5 fruit fly cellular contexts compared by ENCODE assay signal in genomic region chrX:8211094-8211730, dm6.
TF ChIP-seq lines count a peak whose summit lies in the region.

No protein-coding gene starts in this region.

- no peak for TF ChIP-seq CTCF in whole organism, embryonic (GFP tag; optimal IDR thresholded peaks at IDR 0.05; lab: Kevin White, UChicago)

TF ChIP-seq in whole organism, adult, 20 proteins besides CTCF, POLR2A, EP300 and RAD21 (continues in another document):
- TF ChIP-seq Hr96 (GFP tag; optimal IDR thresholded peaks at IDR 0.05; lab: Kevin White, UChicago) (peak; percentile 23), cnc (optimal IDR thresholded peaks at IDR 0.05; lab: Kevin White, UChicago) (no peak), CG1620 (GFP tag; optimal IDR thresholded peaks at IDR 0.05; lab: Kevin White, UChicago) (no peak), pad (GFP tag; optimal IDR thresholded peaks at IDR 0.05; lab: Kevin White, UChicago) (no peak), CG12768 (GFP tag; optimal IDR thresholded peaks at IDR 0.05; lab: Kevin White, UChicago) (peak; percentile 24), CG7101 (tag; optimal IDR thresholded peaks at IDR 0.05; lab: Kevin White, UChicago) (peak; percentile 36), ovo (GFP tag; optimal IDR thresholded peaks at IDR 0.05; lab: Kevin White, UChicago) (no peak), tj (GFP tag; optimal IDR thresholded peaks at IDR 0.05; lab: Kevin White, UChicago) (no peak), CG11617 (GFP tag; optimal IDR thresholded peaks at IDR 0.05; lab: Kevin White, UChicago) (no peak), CG7045 (GFP tag; optimal IDR thresholded peaks at IDR 0.05; lab: Kevin White, UChicago) (peak; percentile 24), toe (GFP tag; optimal IDR thresholded peaks at IDR 0.05; lab: Kevin White, UChicago) (no peak), Mnt (GFP tag; optimal IDR thresholded peaks at IDR 0.05; lab: Kevin White, UChicago) (no peak), CG5204 (GFP tag; optimal IDR thresholded peaks at IDR 0.05; lab: Kevin White, UChicago) (peak; percentile 6), cic (GFP tag; optimal IDR thresholded peaks at IDR 0.05; lab: Kevin White, UChicago) (no peak), CG14711 (tag; optimal IDR thresholded peaks at IDR 0.05; lab: Kevin White, UChicago) (peak; percentile 4), Clk (GFP tag; optimal IDR thresholded peaks at IDR 0.05; lab: Kevin White, UChicago) (peak; percentile 16), kay (GFP tag; lab: Kevin White, UChicago; ENCODE audit: borderline replicate concordance) (no peak), CG33017 (tag; optimal IDR thresholded peaks at IDR 0.05; lab: Kevin White, UChicago) (no peak), Crg-1 (GFP tag; optimal IDR thresholded peaks at IDR 0.05; lab: Kevin White, UChicago) (no peak)

TF ChIP-seq in whole organism, embryonic, 481 proteins besides CTCF, POLR2A, EP300 and RAD21 (continues in another document):
- TF ChIP-seq chm (GFP tag; IDR thresholded peaks at IDR 0.05; lab: Robert Waterston, UW) (0 out of 2 replicates have a peak, but pooled peaks have one; percentile 28), kay (GFP tag; optimal IDR thresholded peaks at IDR 0.05; lab: Kevin White, UChicago) (no peak), CG3726 (GFP tag; IDR thresholded peaks at IDR 0.05; lab: Robert Waterston, UW) (no peak), CG4404 (GFP tag; IDR thresholded peaks at IDR 0.05; lab: Robert Waterston, UW) (peak; percentile 50), CG6689 (GFP tag; IDR thresholded peaks at IDR 0.05; lab: Robert Waterston, UW) (peak; percentile 40; the same call in 1 of the 2 replicates), H15 (GFP tag; IDR thresholded peaks at IDR 0.05; lab: Robert Waterston, UW) (0 out of 3 replicates have a peak, but pooled peaks have one; percentile 24), slbo (GFP tag; IDR thresholded peaks at IDR 0.05; lab: Robert Waterston, UW) (peak; percentile 46; the same call in 1 of the 2 replicates), chif (GFP tag; optimal IDR thresholded peaks at IDR 0.05; lab: Kevin White, UChicago) (peak in 1 of 2 experiments; percentile 16), Dp (GFP tag; optimal IDR thresholded peaks at IDR 0.05; lab: Kevin White, UChicago) (no peak), CG11696 (GFP tag; IDR thresholded peaks at IDR 0.05; lab: Robert Waterston, UW) (peak; percentile 77), Rx (GFP tag; IDR thresholded peaks at IDR 0.05; lab: Robert Waterston, UW) (0 out of 2 replicates have a peak, but pooled peaks have one; percentile 14), CG17359 (tag; optimal IDR thresholded peaks at IDR 0.05; lab: Kevin White, UChicago) (peak; percentile 5), CG11247 (GFP tag; IDR thresholded peaks at IDR 0.05; lab: Robert Waterston, UW) (no peak), YL-1 (GFP tag; optimal IDR thresholded peaks at IDR 0.05; lab: Kevin White, UChicago) (no peak), ci (GFP tag; IDR thresholded peaks at IDR 0.05; lab: Robert Waterston, UW) (0 out of 3 replicates have a peak, but pooled peaks have one; percentile 33), Myb (GFP tag; optimal IDR thresholded peaks at IDR 0.05; lab: Kevin White, UChicago) (no peak), dmrt99B (tag; optimal IDR thresholded peaks at IDR 0.05; lab: Kevin White, UChicago) (peak; percentile 10)

TF ChIP-seq in whole organism, prepupa, 60 proteins besides CTCF, POLR2A, EP300 and RAD21 (continues in another document):
- TF ChIP-seq Lpt (GFP tag; optimal IDR thresholded peaks at IDR 0.05; lab: Kevin White, UChicago) = peak; percentile 58
- TF ChIP-seq CG6163 (GFP tag; IDR thresholded peaks at IDR 0.05; lab: Robert Waterston, UW) = peak; percentile 87
- peak; percentile 65 for TF ChIP-seq acj6 (GFP tag; optimal IDR thresholded peaks at IDR 0.05; lab: Kevin White, UChicago)
- TF ChIP-seq CG6792 (GFP tag; optimal IDR thresholded peaks at IDR 0.05; lab: Kevin White, UChicago) = peak; percentile 64
- TF ChIP-seq CG34406 (GFP tag; optimal IDR thresholded peaks at IDR 0.05; lab: Kevin White, UChicago) = peak; percentile 42
- TF ChIP-seq Eip75B (GFP tag; optimal IDR thresholded peaks at IDR 0.05; lab: Kevin White, UChicago) = peak; percentile 72
- peak; percentile 17 to 75 for TF ChIP-seq salr (GFP tag; optimal IDR thresholded peaks at IDR 0.05; lab: Kevin White, UChicago)
- peak; percentile 70 for TF ChIP-seq Sox14 (GFP tag; optimal IDR thresholded peaks at IDR 0.05; lab: Kevin White, UChicago)
- TF ChIP-seq CG6276 (GFP tag; optimal IDR thresholded peaks at IDR 0.05; lab: Kevin White, UChicago) = peak; percentile 56
- TF ChIP-seq CG10669 (GFP tag; optimal IDR thresholded peaks at IDR 0.05; lab: Kevin White, UChicago) = peak; percentile 84
- peak; percentile 71 for TF ChIP-seq CG9139 (GFP tag; optimal IDR thresholded peaks at IDR 0.05; lab: Kevin White, UChicago)
- peak; percentile 83 for TF ChIP-seq Ets96B (tag; optimal IDR thresholded peaks at IDR 0.05; lab: Kevin White, UChicago)
- peak; percentile 80 to 83 for TF ChIP-seq ss (GFP tag; optimal IDR thresholded peaks at IDR 0.05; lab: Kevin White, UChicago)
- TF ChIP-seq cyc (GFP tag; optimal IDR thresholded peaks at IDR 0.05; lab: Kevin White, UChicago) = peak; percentile 56
- TF ChIP-seq CG6808 (GFP tag; optimal IDR thresholded peaks at IDR 0.05; lab: Kevin White, UChicago) = peak; percentile 84
- peak; percentile 27 for TF ChIP-seq Sox102F (GFP tag; optimal IDR thresholded peaks at IDR 0.05; lab: Kevin White, UChicago)
- TF ChIP-seq Sox15 (GFP tag; optimal IDR thresholded peaks at IDR 0.05; lab: Kevin White, UChicago) = peak; percentile 45
- peak; percentile 48 for TF ChIP-seq CG7368 (GFP tag; optimal IDR thresholded peaks at IDR 0.05; lab: Kevin White, UChicago)
- no peak for TF ChIP-seq Blimp-1 (GFP tag; optimal IDR thresholded peaks at IDR 0.05; lab: Kevin White, UChicago)

TF ChIP-seq in whole organism, pupa, 21 proteins besides CTCF, POLR2A, EP300 and RAD21:
- TF ChIP-seq gl (tag; optimal IDR thresholded peaks at IDR 0.05; lab: Kevin White, UChicago) = peak; percentile 65
- 0 out of 2 replicates have a peak, but pooled peaks have one; percentile 33 for TF ChIP-seq rn (GFP tag; IDR thresholded peaks at IDR 0.05; lab: Robert Waterston, UW)
- peak; percentile 75 for TF ChIP-seq CG14655 (GFP tag; optimal IDR thresholded peaks at IDR 0.05; lab: Kevin White, UChicago)
- peak; percentile 81 for TF ChIP-seq CG15710 (tag; optimal IDR thresholded peaks at IDR 0.05; lab: Kevin White, UChicago)
- TF ChIP-seq CG17806 (tag; optimal IDR thresholded peaks at IDR 0.05; lab: Kevin White, UChicago) = peak; percentile 83
- peak; percentile 61 for TF ChIP-seq CG32121 (GFP tag; IDR thresholded peaks at IDR 0.05; lab: Robert Waterston, UW)
- TF ChIP-seq EcR (GFP tag; optimal IDR thresholded peaks at IDR 0.05; lab: Kevin White, UChicago) = no peak
- peak; percentile 84 for TF ChIP-seq CG4496 (GFP tag; IDR thresholded peaks at IDR 0.05; lab: Robert Waterston, UW)
- TF ChIP-seq Pif1B (GFP tag; optimal IDR thresholded peaks at IDR 0.05; lab: Kevin White, UChicago) = peak; percentile 67
- peak; percentile 80 for TF ChIP-seq CG9948 (tag; optimal IDR thresholded peaks at IDR 0.05; lab: Kevin White, UChicago)
- peak; percentile 57 for TF ChIP-seq Pif1A (GFP tag; optimal IDR thresholded peaks at IDR 0.05; lab: Kevin White, UChicago)
- no peak for TF ChIP-seq CG10348 (GFP tag; IDR thresholded peaks at IDR 0.05; lab: Robert Waterston, UW)
- peak; percentile 83 for TF ChIP-seq CG34367 (tag; optimal IDR thresholded peaks at IDR 0.05; lab: Kevin White, UChicago)
- TF ChIP-seq Ets98B (GFP tag; IDR thresholded peaks at IDR 0.05; lab: Robert Waterston, UW) = peak; percentile 54
- TF ChIP-seq CG8159 (tag; optimal IDR thresholded peaks at IDR 0.05; lab: Kevin White, UChicago) = peak; percentile 87
- TF ChIP-seq CG12605 (GFP tag; IDR thresholded peaks at IDR 0.05; lab: Robert Waterston, UW) = peak; percentile 63
- peak; percentile 61 for TF ChIP-seq Snoo (tag; optimal IDR thresholded peaks at IDR 0.05; lab: Kevin White, UChicago)
- TF ChIP-seq D1 (tag; optimal IDR thresholded peaks at IDR 0.05; lab: Kevin White, UChicago) = no peak
- TF ChIP-seq fd96Ca (GFP tag; IDR thresholded peaks at IDR 0.05; lab: Robert Waterston, UW) = peak; percentile 83
- TF ChIP-seq CG8301 (tag; optimal IDR thresholded peaks at IDR 0.05; lab: Kevin White, UChicago) = peak; percentile 65
- TF ChIP-seq CG13204 (GFP tag; optimal IDR thresholded peaks at IDR 0.05; lab: Kevin White, UChicago) = peak; percentile 69

TF ChIP-seq in whole organism, wandering third instar larva, 38 proteins besides CTCF, POLR2A, EP300 and RAD21 (continues in another document):
- TF ChIP-seq usp (GFP tag; optimal IDR thresholded peaks at IDR 0.05; lab: Kevin White, UChicago) (no peak), foxo (GFP tag; optimal IDR thresholded peaks at IDR 0.05; lab: Kevin White, UChicago) (peak in 1 of 2 experiments; percentile 56), rgr (GFP tag; optimal IDR thresholded peaks at IDR 0.05; lab: Kevin White, UChicago) (peak; percentile 42), jim (GFP tag; optimal IDR thresholded peaks at IDR 0.05; lab: Kevin White, UChicago) (no peak), OdsH (GFP tag; optimal IDR thresholded peaks at IDR 0.05; lab: Kevin White, UChicago) (peak; percentile 14), Jra (GFP tag; optimal IDR thresholded peaks at IDR 0.05; lab: Kevin White, UChicago) (no peak), woc (GFP tag; optimal IDR thresholded peaks at IDR 0.05; lab: Kevin White, UChicago) (peak; percentile 17), sv (GFP tag; optimal IDR thresholded peaks at IDR 0.05; lab: Kevin White, UChicago) (no peak), psq (GFP tag; optimal IDR thresholded peaks at IDR 0.05; lab: Kevin White, UChicago) (peak; percentile 9), dsf (GFP tag; optimal IDR thresholded peaks at IDR 0.05; lab: Kevin White, UChicago; ENCODE audit: borderline replicate concordance) (no peak), N (GFP tag; optimal IDR thresholded peaks at IDR 0.05; lab: Kevin White, UChicago) (no peak), dmrt93B (GFP tag; optimal IDR thresholded peaks at IDR 0.05; lab: Kevin White, UChicago) (peak; percentile 7), fru (GFP tag; optimal IDR thresholded peaks at IDR 0.05; lab: Kevin White, UChicago) (peak; percentile 40), CG9705 (GFP tag; optimal IDR thresholded peaks at IDR 0.05; lab: Kevin White, UChicago) (no peak), Hr83 (GFP tag; optimal IDR thresholded peaks at IDR 0.05; lab: Kevin White, UChicago; ENCODE audit: poor library complexity, severe bottlenecking) (no peak), GATAd (GFP tag; optimal IDR thresholded peaks at IDR 0.05; lab: Kevin White, UChicago) (no peak), dl (GFP tag; optimal IDR thresholded peaks at IDR 0.05; lab: Kevin White, UChicago; ENCODE audit: insufficient read depth in 1 of 2, partially characterized antibody in 2 of 2) (no peak), Rel (GFP tag; optimal IDR thresholded peaks at IDR 0.05; lab: Kevin White, UChicago) (no peak), Rel (tag; optimal IDR thresholded peaks at IDR 0.05; lab: Kevin White, UChicago) (no peak), ey (GFP tag; optimal IDR thresholded peaks at IDR 0.05; lab: Kevin White, UChicago) (peak; percentile 48), HLH106 (tag; optimal IDR thresholded peaks at IDR 0.05; lab: Kevin White, UChicago) (peak; percentile 48), h (GFP tag; optimal IDR thresholded peaks at IDR 0.05; lab: Kevin White, UChicago) (peak; percentile 29), pan (optimal IDR thresholded peaks at IDR 0.05; lab: Kevin White, UChicago) (no peak), Myc (optimal IDR thresholded peaks at IDR 0.05; lab: Kevin White, UChicago) (no peak)
